Worm (Caenorhabditis elegans): ENCODE results near the gene ulp-2.
A peak's percentile ranks its signal among the peaks of the same experiment; 100 is the strongest.

The ulp-2 gene

DNA sequence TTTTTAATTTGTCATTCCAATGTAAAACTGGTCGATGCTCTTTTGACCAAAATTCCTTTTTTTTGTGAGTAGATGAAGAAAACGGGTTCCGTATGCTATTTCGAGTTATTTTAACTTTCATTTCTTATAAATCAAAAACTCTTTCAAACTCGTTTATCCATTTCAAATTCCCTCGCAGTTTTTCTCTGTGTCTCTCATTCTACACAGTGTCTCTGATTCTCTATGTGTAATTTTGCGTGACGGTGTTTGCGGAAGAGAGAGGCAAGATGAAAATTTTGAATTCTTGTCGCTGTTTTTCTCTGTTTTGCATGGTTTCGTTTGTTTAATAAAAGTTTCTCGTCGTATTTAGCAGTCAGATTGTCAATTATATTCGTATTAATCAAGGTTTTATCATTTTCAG is 39.4 kb upstream of the ulp-2 start, which contains the start of gene citk-2 (continued):
- no peak for TF ChIP-seq snpc-4 (GFP tag; optimal IDR thresholded peaks at IDR 0.05)
- TF ChIP-seq snpc-4 (tag; optimal IDR thresholded peaks at IDR 0.05) = peak in 1 of 4 experiments; percentile 46
- TF ChIP-seq C06A6.2 (GFP tag; conservative IDR thresholded peaks at IDR 0.05) = 0 out of 2 replicates have a peak, but pooled peaks have one; percentile 50
- TF ChIP-seq mcd-1 (GFP tag; IDR thresholded peaks at IDR 0.05) = peak; percentile 79
- no peak for TF ChIP-seq F22D6.2 (tag; optimal IDR thresholded peaks at IDR 0.05)
- TF ChIP-seq tlf-1 (GFP tag; optimal IDR thresholded peaks at IDR 0.05) = no peak
- no peak for TF ChIP-seq ztf-22 (GFP tag; optimal IDR thresholded peaks at IDR 0.05)
- TF ChIP-seq nfyb-1 (GFP tag; IDR thresholded peaks at IDR 0.05) = peak; percentile 74
- TF ChIP-seq snpc-3.4 (tag; optimal IDR thresholded peaks at IDR 0.05) = peak; percentile 55
- no peak for TF ChIP-seq xnd-1 (tag; optimal IDR thresholded peaks at IDR 0.05)
- TF ChIP-seq F39B2.1 (GFP tag; IDR thresholded peaks at IDR 0.05) = no peak
- no peak for TF ChIP-seq F57A8.1 (GFP tag; optimal IDR thresholded peaks at IDR 0.05)
- TF ChIP-seq chd-7 (tag; optimal IDR thresholded peaks at IDR 0.05) = no peak
- no peak for TF ChIP-seq bed-1 (GFP tag; IDR thresholded peaks at IDR 0.05)
- TF ChIP-seq dox-1 (GFP tag; IDR thresholded peaks at IDR 0.05) = peak; percentile 30; the same call in 1 of the 2 replicates
- no peak for TF ChIP-seq lir-1 (GFP tag; conservative IDR thresholded peaks at IDR 0.05)
- peak; percentile 53 for TF ChIP-seq ZK185.1 (tag; optimal IDR thresholded peaks at IDR 0.05; ENCODE audit: poor library complexity, severe bottlenecking)
- no peak for TF ChIP-seq F49E8.2 (tag; optimal IDR thresholded peaks at IDR 0.05; ENCODE audit: insufficient read depth)
- TF ChIP-seq nhr-90 (tag; optimal IDR thresholded peaks at IDR 0.05) = no peak

ce11 chrII:4998657-4999056 is 39.0 kb upstream of the ulp-2 start, which contains the start of gene F59A6.11:
F59A6.11 (minus strand) TSS chrII:4998757.
- TF ChIP-seq efl-1 (GFP tag; optimal IDR thresholded peaks at IDR 0.05) (no peak), ama-1 (optimal IDR thresholded peaks at IDR 0.05) (no peak), ama-1 (GFP tag; optimal IDR thresholded peaks at IDR 0.05) (no peak), mxl-1 (tag; optimal IDR thresholded peaks at IDR 0.05) (no peak), cebp-2 (GFP tag; IDR thresholded peaks at IDR 0.05) (no peak), mes-4 (tag; optimal IDR thresholded peaks at IDR 0.05) (no peak), Y53G8AR.9 (GFP tag; conservative IDR thresholded peaks at IDR 0.05) (no peak), tlf-1 (GFP tag; optimal IDR thresholded peaks at IDR 0.05) (no peak), rcor-1 (GFP tag; IDR thresholded peaks at IDR 0.05) (no peak), ceh-58 (GFP tag; IDR thresholded peaks at IDR 0.05) (no peak), aptf-2 (GFP tag; conservative IDR thresholded peaks at IDR 0.05) (no peak), hrde-1 (tag; optimal IDR thresholded peaks at IDR 0.05; ENCODE audit: borderline replicate concordance) (no peak), F39B2.1 (GFP tag; IDR thresholded peaks at IDR 0.05) (no peak), F57C9.4 (tag; optimal IDR thresholded peaks at IDR 0.05) (no peak), repo-1 (tag; optimal IDR thresholded peaks at IDR 0.05) (no peak), unc-130 (GFP tag; optimal IDR thresholded peaks at IDR 0.05) (no peak)

- no peak for TF ChIP-seq madf-3 (GFP tag; IDR thresholded peaks at IDR 0.05)
- TF ChIP-seq cebp-1 (GFP tag; IDR thresholded peaks at IDR 0.05) = no peak
- TF ChIP-seq cebp-1 (tag; optimal IDR thresholded peaks at IDR 0.05) = peak; percentile 37
Observed at ce11 chrII:4994939-4995338, 35.3 kb upstream of the ulp-2 start, which contains the start of gene rnh-1.0. rnh-1.0 (plus strand) TSS chrII:4995327.
